Worm (Caenorhabditis elegans) whole organism, young adult: ENCODE results near the gene T19B10.12.
A peak's percentile ranks its signal among the peaks of the same experiment; 100 is the strongest.

ENCODE experiments used
- B0019.2 ChIP-seq: fragments of 200-800 bp; sonication (Bioruptor generic); conservative IDR thresholded peaks from 2 replicates; pipeline ENCODE4 v1.3.6; 2022; ENCODE audit warnings: missing genetic modification reagents, missing genetic modification characterization, missing compliant biosample characterization
- B0261.1 ChIP-seq: sonication (generic microtip); optimal IDR thresholded peaks from 2 replicates; lab custom pipeline; 2016; ENCODE audit warnings: mild to moderate bottlenecking, missing genetic modification characterization, moderate library complexity, missing compliant biosample characterization
- B0336.3 ChIP-seq: fragments of 200-800 bp; sonication (Bioruptor generic); IDR thresholded peaks from 2 replicates; pipeline ENCODE4 v1.3.6; 2022; ENCODE audit warnings: missing genetic modification characterization, missing compliant biosample characterization
- F49E8.2 ChIP-seq: sonication (generic microtip); optimal IDR thresholded peaks from 3 replicates; lab custom pipeline; 2017; ENCODE audit warnings: missing genetic modification characterization, mild to moderate bottlenecking, missing compliant biosample characterization, antibody characterized with exemption, moderate library complexity; ENCODE audit not compliant: insufficient read depth
- F55B11.4 ChIP-seq: sonication (generic microtip); optimal IDR thresholded peaks from 2 replicates; lab custom pipeline; 2016; ENCODE audit warnings: missing compliant biosample characterization, missing genetic modification characterization, borderline replicate concordance; ENCODE audit not compliant: insufficient read depth
- F57A8.1 ChIP-seq: fragments of 200-800 bp; sonication (Bioruptor generic); optimal IDR thresholded peaks from 2 replicates; lab custom pipeline; 2018; ENCODE audit warnings: mild to moderate bottlenecking, missing genetic modification characterization, moderate library complexity, missing compliant biosample characterization
- T07F8.4 ChIP-seq: sonication (generic microtip); optimal IDR thresholded peaks from 2 replicates; lab custom pipeline; 2016; ENCODE audit warnings: mild to moderate bottlenecking, missing genetic modification characterization, moderate library complexity, missing compliant biosample characterization
- T26A5.8 ChIP-seq: sonication (generic microtip); optimal IDR thresholded peaks from 2 replicates; lab custom pipeline; 2016; ENCODE audit warnings: missing genetic modification characterization, missing compliant biosample characterization
- Y53F4B.3 ChIP-seq: fragments of 200-800 bp; sonication (Bioruptor generic); IDR thresholded peaks from 2 replicates; pipeline ENCODE4 v1.3.6; 2022; ENCODE audit warnings: missing genetic modification reagents, missing genetic modification characterization, missing compliant biosample characterization
- ZK185.1 ChIP-seq: sonication (generic microtip); optimal IDR thresholded peaks from 2 replicates; lab custom pipeline; 2016; ENCODE audit warnings: mild to moderate bottlenecking, missing genetic modification characterization, missing compliant biosample characterization; ENCODE audit not compliant: poor library complexity, severe bottlenecking
- ama-1 ChIP-seq, 3 experiments: fragments of 150-350 bp in 1 of 3; sonication (generic microtip) in 2 of 3; optimal IDR thresholded peaks; 2 replicates each; lab custom pipeline; 2014 to 2018; ENCODE audit warnings: missing biosample characterization in 2 of 3, missing genetic modification characterization in 2 of 3, missing genetic modification reagents in 2 of 3
- aptf-2 ChIP-seq: fragments of 200-800 bp; sonication (Bioruptor generic); conservative IDR thresholded peaks from 2 replicates; pipeline ENCODE4 v1.3.6; 2022; ENCODE audit warnings: missing genetic modification reagents, missing genetic modification characterization, missing compliant biosample characterization
- atf-7 ChIP-seq: sonication (generic microtip); optimal IDR thresholded peaks from 2 replicates; lab custom pipeline; 2017; ENCODE audit warnings: mild to moderate bottlenecking, missing genetic modification characterization, missing compliant biosample characterization
- bed-2 ChIP-seq: fragments of 200-800 bp; sonication (Bioruptor generic); IDR thresholded peaks from 2 replicates; pipeline ENCODE4 v1.3.6; 2022; ENCODE audit warnings: missing genetic modification reagents, missing genetic modification characterization, missing compliant biosample characterization
- ccch-3 ChIP-seq: fragments of 200-800 bp; sonication (Bioruptor generic); optimal IDR thresholded peaks from 2 replicates; lab custom pipeline; 2018; ENCODE audit warnings: mild to moderate bottlenecking, missing genetic modification characterization, missing compliant biosample characterization
- cebp-2 ChIP-seq: fragments of 200-800 bp; sonication (Bioruptor generic); IDR thresholded peaks from 2 replicates; pipeline ENCODE4 v1.3.6; 2022; ENCODE audit warnings: missing genetic modification characterization, missing compliant biosample characterization
- ceh-100 ChIP-seq: fragments of 200-800 bp; sonication (Bioruptor generic); IDR thresholded peaks from 2 replicates; pipeline ENCODE4 v1.3.6; 2022; ENCODE audit warnings: missing genetic modification reagents, missing genetic modification characterization, missing compliant biosample characterization
- ceh-27 ChIP-seq: fragments of 200-800 bp; sonication (Bioruptor generic); optimal IDR thresholded peaks from 2 replicates; lab custom pipeline; 2018; ENCODE audit warnings: mild to moderate bottlenecking, missing genetic modification characterization, moderate library complexity, missing compliant biosample characterization
- ceh-40 ChIP-seq: fragments of 200-800 bp; sonication (Bioruptor generic); IDR thresholded peaks from 2 replicates; pipeline ENCODE4 v1.3.6; 2022; ENCODE audit warnings: missing genetic modification characterization, missing compliant biosample characterization
- ceh-79 ChIP-seq: sonication (generic microtip); optimal IDR thresholded peaks from 2 replicates; lab custom pipeline; 2017; ENCODE audit warnings: mild to moderate bottlenecking, missing genetic modification characterization, missing compliant biosample characterization
- egl-18 ChIP-seq: fragments of 200-800 bp; sonication (Bioruptor generic); IDR thresholded peaks from 2 replicates; pipeline ENCODE4 v1.3.6; 2022; ENCODE audit warnings: missing genetic modification reagents, missing genetic modification characterization, missing compliant biosample characterization
- egl-44 ChIP-seq: fragments of 200-800 bp; sonication (Bioruptor generic); IDR thresholded peaks from 2 replicates; pipeline ENCODE4 v1.3.6; 2022; ENCODE audit warnings: missing genetic modification reagents, missing genetic modification characterization, missing compliant biosample characterization
- ekl-4 ChIP-seq: fragments of 200-800 bp; sonication (Bioruptor generic); IDR thresholded peaks from 2 replicates; pipeline ENCODE4 v1.3.6; 2022; ENCODE audit warnings: missing genetic modification reagents, missing genetic modification characterization, missing compliant biosample characterization
- hlh-12 ChIP-seq: sonication (generic microtip); optimal IDR thresholded peaks from 2 replicates; lab custom pipeline; 2016; ENCODE audit warnings: missing genetic modification characterization, missing compliant biosample characterization
- hmg-1.2 ChIP-seq: fragments of 200-800 bp; sonication (Bioruptor generic); IDR thresholded peaks from 2 replicates; pipeline ENCODE4 v1.3.6; 2022; ENCODE audit warnings: missing genetic modification reagents, missing genetic modification characterization, missing compliant biosample characterization
- lag-1 ChIP-seq: fragments of 200-800 bp; sonication (Bioruptor generic); IDR thresholded peaks from 2 replicates; pipeline ENCODE4 v1.3.6; 2022; ENCODE audit warnings: missing genetic modification reagents, missing genetic modification characterization, missing compliant biosample characterization
- let-526 ChIP-seq: fragments of 200-800 bp; sonication (Bioruptor generic); IDR thresholded peaks from 2 replicates; pipeline ENCODE4 v1.3.6; 2022; ENCODE audit warnings: missing genetic modification reagents, missing genetic modification characterization, missing compliant biosample characterization
- lin-35 ChIP-seq, 3 experiments: fragments of 150-350 bp in 2 of 3; sonication (generic microtip) in 1 of 3; optimal IDR thresholded peaks; 2 replicates each; lab custom pipeline; 2014 to 2018; ENCODE audit warnings: missing biosample characterization in 3 of 3, missing genetic modification characterization in 3 of 3, missing genetic modification reagents in 3 of 3
- lin-40 ChIP-seq: sonication (generic microtip); optimal IDR thresholded peaks from 2 replicates; lab custom pipeline; 2016; ENCODE audit warnings: missing genetic modification characterization, mild to moderate bottlenecking, missing compliant biosample characterization, missing genotype, missing genetic modification reagents
- lin-54 ChIP-seq: fragments of 200-800 bp; sonication (Bioruptor generic); optimal IDR thresholded peaks from 2 replicates; lab custom pipeline; 2018; ENCODE audit warnings: mild to moderate bottlenecking, missing genetic modification characterization, missing compliant biosample characterization
- madf-6 ChIP-seq: fragments of 200-800 bp; sonication (Bioruptor generic); IDR thresholded peaks from 2 replicates; pipeline ENCODE4 v1.3.6; 2022; ENCODE audit warnings: missing genetic modification reagents, missing genetic modification characterization, missing compliant biosample characterization
- mcd-1 ChIP-seq: fragments of 200-800 bp; sonication (Bioruptor generic); IDR thresholded peaks from 2 replicates; pipeline ENCODE4 v1.3.6; 2022; ENCODE audit warnings: missing genetic modification reagents, missing genetic modification characterization, missing compliant biosample characterization
- mel-28 ChIP-seq: sonication (generic microtip); optimal IDR thresholded peaks from 2 replicates; lab custom pipeline; 2016; ENCODE audit warnings: borderline replicate concordance, mild to moderate bottlenecking, missing genetic modification characterization, missing compliant biosample characterization
- mes-4 ChIP-seq: sonication (generic microtip); optimal IDR thresholded peaks from 2 replicates; lab custom pipeline; 2016; ENCODE audit warnings: missing genotype, missing genetic modification characterization, missing compliant biosample characterization
- nfya-2 ChIP-seq: fragments of 200-800 bp; sonication (Bioruptor generic); IDR thresholded peaks from 2 replicates; pipeline ENCODE4 v1.3.6; 2022; ENCODE audit warnings: missing genetic modification reagents, missing genetic modification characterization, missing compliant biosample characterization
- nfyb-1 ChIP-seq: fragments of 200-800 bp; sonication (Bioruptor generic); IDR thresholded peaks from 2 replicates; pipeline ENCODE4 v1.3.6; 2022; ENCODE audit warnings: missing genetic modification reagents, missing genetic modification characterization, missing compliant biosample characterization
- nhr-80 ChIP-seq: sonication (generic microtip); optimal IDR thresholded peaks from 2 replicates; lab custom pipeline; 2016; ENCODE audit warnings: missing genetic modification characterization, missing compliant biosample characterization
- nhr-90 ChIP-seq: sonication (generic microtip); optimal IDR thresholded peaks from 2 replicates; lab custom pipeline; 2016; ENCODE audit warnings: missing genotype, mild to moderate bottlenecking, missing genetic modification characterization, missing compliant biosample characterization
- snpc-1.1 ChIP-seq: sonication (generic microtip); optimal IDR thresholded peaks from 2 replicates; lab custom pipeline; 2017; ENCODE audit warnings: missing genetic modification characterization, mild to moderate bottlenecking, missing compliant biosample characterization, antibody characterized with exemption, moderate library complexity, missing genotype, missing genetic modification reagents; ENCODE audit not compliant: insufficient read depth
- snpc-4 ChIP-seq, 5 experiments: fragments of 150-350 bp in 1 of 5; sonication (generic microtip) in 4 of 5; optimal IDR thresholded peaks; 2 replicates each; lab custom pipeline; 2014 to 2018; ENCODE audit warnings: missing genetic modification characterization in 5 of 5, missing biosample characterization in 3 of 5, antibody characterized with exemption in 2 of 5, mild to moderate bottlenecking in 2 of 5, missing compliant biosample characterization in 2 of 5, missing genotype in 2 of 5, moderate library complexity in 2 of 5, missing genetic modification reagents in 1 of 5
- somi-1 ChIP-seq: fragments of 200-800 bp; sonication (Bioruptor generic); optimal IDR thresholded peaks from 2 replicates; lab custom pipeline; 2018; ENCODE audit warnings: mild to moderate bottlenecking, missing genetic modification characterization, missing compliant biosample characterization
- unc-130 ChIP-seq: sonication (generic microtip); optimal IDR thresholded peaks from 2 replicates; lab custom pipeline; 2016; ENCODE audit warnings: missing genetic modification reagents, missing genetic modification characterization, missing compliant biosample characterization
- ztf-3 ChIP-seq: fragments of 200-800 bp; sonication (Bioruptor generic); optimal IDR thresholded peaks from 2 replicates; lab custom pipeline; 2018; ENCODE audit warnings: mild to moderate bottlenecking, missing genetic modification characterization, missing compliant biosample characterization

The T19B10.12 gene

ce11 chrV:11223698-11224097 is 27.1 kb upstream of the T19B10.12 start:
- TF ChIP-seq ceh-79 (tag; lab: Kevin White, UChicago) (no peak), ccch-3 (GFP tag; lab: Kevin White, UChicago) (no peak), T26A5.8 (tag; lab: Kevin White, UChicago) (no peak), ztf-3 (GFP tag; lab: Kevin White, UChicago) (no peak), unc-130 (GFP tag; lab: Kevin White, UChicago) (no peak), hmg-1.2 (GFP tag; lab: Robert Waterston, UW) (no peak), lin-40 (no peak)

- TF ChIP-seq aptf-2 (GFP tag; lab: Robert Waterston, UW) = no peak
- TF ChIP-seq F55B11.4 (tag; lab: Kevin White, UChicago) = no peak
- no peak for TF ChIP-seq egl-44
- TF ChIP-seq ama-1 (optimal IDR thresholded peaks at IDR 0.05; lab: Kevin White, UChicago) = peak; percentile 22
- peak in 1 of 2 experiments; percentile 15 for TF ChIP-seq ama-1 (GFP tag; optimal IDR thresholded peaks at IDR 0.05; lab: Kevin White, UChicago)
- no peak for TF ChIP-seq ccch-3 (GFP tag; lab: Kevin White, UChicago)
- TF ChIP-seq ekl-4 (GFP tag; lab: Robert Waterston, UW) = 0 out of 2 replicates have a peak, but pooled peaks have one; percentile 18
- peak; percentile 8 for TF ChIP-seq somi-1 (GFP tag; lab: Kevin White, UChicago)
- no peak for TF ChIP-seq snpc-4 (GFP tag; optimal IDR thresholded peaks at IDR 0.05; lab: Kevin White, UChicago)
- peak in 2 of 4 experiments; percentile 32 to 39 for TF ChIP-seq snpc-4 (tag; optimal IDR thresholded peaks at IDR 0.05; lab: Kevin White, UChicago)
- no peak for TF ChIP-seq lin-54
- TF ChIP-seq lin-35 (GFP tag; optimal IDR thresholded peaks at IDR 0.05; lab: Kevin White, UChicago) = peak in 1 of 3 experiments; percentile 37
- TF ChIP-seq mes-4 (tag; lab: Kevin White, UChicago) = no peak
- TF ChIP-seq madf-6 (GFP tag; lab: Robert Waterston, UW) = no peak; the same call in 1 of the 2 replicates
- no peak for TF ChIP-seq Y53F4B.3
- TF ChIP-seq, all 124 proteins: peak for 5
These were observed 24.9 kb upstream of the T19B10.12 start, which contains the start of gene bgal-1 for ce11 chrV:11225981-11226380. Gene bgal-1, minus strand, starts transcription at chrV:11226018.

- TF ChIP-seq ceh-40 (GFP tag; lab: Robert Waterston, UW) (no peak), nfyb-1 (GFP tag; lab: Robert Waterston, UW) (peak; percentile 81; the same call in 1 of the 2 replicates), madf-6 (GFP tag; lab: Robert Waterston, UW) (no peak; the same call in 1 of the 2 replicates), somi-1 (GFP tag; lab: Kevin White, UChicago) (peak; percentile 68), F57A8.1 (GFP tag; lab: Kevin White, UChicago) (no peak), T07F8.4 (tag; lab: Kevin White, UChicago) (no peak), ZK185.1 (tag; lab: Kevin White, UChicago) (peak; percentile 65), mel-28 (tag; lab: Kevin White, UChicago) (no peak), B0019.2 (GFP tag; lab: Robert Waterston, UW) (no peak), let-526 (0 out of 2 replicates have a peak, but pooled peaks have one; percentile 53), egl-18 (GFP tag; lab: Robert Waterston, UW) (no peak), ceh-27 (GFP tag; lab: Kevin White, UChicago) (peak; percentile 82), cebp-2 (GFP tag; lab: Robert Waterston, UW) (no peak), B0261.1 (tag; lab: Kevin White, UChicago) (no peak), bed-2 (GFP tag; lab: Robert Waterston, UW) (no peak), F49E8.2 (tag; lab: Kevin White, UChicago) (no peak), hlh-12 (tag; lab: Kevin White, UChicago) (no peak), mcd-1 (GFP tag; lab: Robert Waterston, UW) (peak; percentile 74), lag-1 (GFP tag; lab: Robert Waterston, UW) (no peak), B0336.3 (peak; percentile 28; the same call in 1 of the 2 replicates), snpc-1.1 (tag; lab: Kevin White, UChicago) (no peak), egl-44 (no peak), snpc-4 (GFP tag; optimal IDR thresholded peaks at IDR 0.05; lab: Kevin White, UChicago) (peak; percentile 13), snpc-4 (tag; optimal IDR thresholded peaks at IDR 0.05; lab: Kevin White, UChicago) (peak in 3 of 4 experiments; percentile 32 to 69 (median 65)), nhr-80 (tag; lab: Kevin White, UChicago) (peak; percentile 55), nfya-2 (GFP tag; lab: Robert Waterston, UW) (no peak), ceh-100 (GFP tag; lab: Robert Waterston, UW) (peak; percentile 92), nhr-90 (no peak), atf-7 (tag; lab: Kevin White, UChicago) (peak; percentile 19)
These were observed 22.1 kb upstream of the T19B10.12 start, which contains the start of gene pqn-70 for ce11 chrV:11228653-11229173. Gene pqn-70, minus strand, starts transcription at chrV:11228703.
